Worm (Caenorhabditis elegans) whole organism, L3 larva: Measurements from ENCODE around the gene kcnl-1.

Experiments used
- R02D3.7 ChIP-seq: fragments of 150-350 bp; optimal IDR thresholded peaks from 2 replicates; lab custom pipeline; 2014; ENCODE audit warnings: missing biosample characterization, missing genetic modification characterization
- ZK546.5 ChIP-seq: sonication (generic microtip); optimal IDR thresholded peaks from 2 replicates; lab custom pipeline; 2017; ENCODE audit warnings: missing biosample characterization, missing genetic modification characterization
- aly-2 ChIP-seq: fragments of 150-350 bp; optimal IDR thresholded peaks from 2 replicates; lab custom pipeline; 2014; ENCODE audit warnings: missing biosample characterization, missing genetic modification characterization
- ama-1 ChIP-seq: fragments of 150-350 bp; optimal IDR thresholded peaks from 2 replicates; lab custom pipeline; 2018
- ceh-16 ChIP-seq: sonication (generic microtip); optimal IDR thresholded peaks from 2 replicates; lab custom pipeline; 2017; ENCODE audit warnings: missing biosample characterization, missing genetic modification characterization
- ceh-28 ChIP-seq: fragments of 150-350 bp; optimal IDR thresholded peaks from 2 replicates; lab custom pipeline; 2014; ENCODE audit warnings: missing biosample characterization, missing genetic modification reagents, missing genetic modification characterization
- ceh-82 ChIP-seq: fragments of 150-350 bp; optimal IDR thresholded peaks from 2 replicates; lab custom pipeline; 2014; ENCODE audit warnings: missing biosample characterization, missing genetic modification characterization
- ceh-9 ChIP-seq: sonication (generic microtip); optimal IDR thresholded peaks from 2 replicates; lab custom pipeline; 2018; ENCODE audit warnings: missing biosample characterization, missing genetic modification characterization
- daf-12 ChIP-seq: fragments of 150-350 bp; optimal IDR thresholded peaks from 2 replicates; lab custom pipeline; 2014; ENCODE audit warnings: missing biosample characterization, missing genetic modification reagents, missing genetic modification characterization
- egl-27 ChIP-seq: sonication (generic microtip); optimal IDR thresholded peaks from 4 replicates; lab custom pipeline; 2017; ENCODE audit warnings: missing biosample characterization, missing genetic modification reagents, missing genetic modification characterization
- egl-5 ChIP-seq: fragments of 150-350 bp; optimal IDR thresholded peaks from 2 replicates; lab custom pipeline; 2017; ENCODE audit warnings: missing biosample characterization, missing genetic modification reagents, missing genetic modification characterization, inconsistent platforms
- elt-1 ChIP-seq: fragments of 150-350 bp; optimal IDR thresholded peaks from 2 replicates; lab custom pipeline; 2014; ENCODE audit warnings: missing biosample characterization, missing genetic modification characterization
- elt-2 ChIP-seq: sonication (generic microtip); optimal IDR thresholded peaks from 2 replicates; lab custom pipeline; 2016; ENCODE audit warnings: missing genetic modification reagents, mild to moderate bottlenecking, missing genetic modification characterization, missing compliant biosample characterization
- elt-3 ChIP-seq, 3 experiments: fragments of 150-350 bp in 1 of 3; sonication (generic microtip) in 2 of 3; optimal IDR thresholded peaks; 2 replicates in 2 of 3; 4 replicates in 1 of 3; lab custom pipeline; 2014 to 2017; ENCODE audit warnings: missing biosample characterization in 3 of 3, missing genetic modification characterization in 3 of 3
- eor-1 ChIP-seq, 2 experiments: fragments of 150-350 bp; optimal IDR thresholded peaks; 2 replicates each; lab custom pipeline; 2014 to 2018; ENCODE audit warnings: missing biosample characterization in 2 of 2, missing genetic modification characterization in 2 of 2
- fkh-10 ChIP-seq: sonication (generic microtip); optimal IDR thresholded peaks from 2 replicates; lab custom pipeline; 2017; ENCODE audit warnings: missing biosample characterization, missing genetic modification reagents, missing genetic modification characterization
- fkh-2 ChIP-seq: fragments of 150-350 bp; optimal IDR thresholded peaks from 2 replicates; lab custom pipeline; 2014; ENCODE audit warnings: missing biosample characterization, missing genetic modification reagents, missing genetic modification characterization
- fos-1 ChIP-seq: fragments of 150-350 bp; optimal IDR thresholded peaks from 2 replicates; lab custom pipeline; 2014; ENCODE audit warnings: missing biosample characterization, missing genetic modification characterization
- hmg-11 ChIP-seq: sonication (generic microtip); optimal IDR thresholded peaks from 2 replicates; lab custom pipeline; 2016; ENCODE audit warnings: missing genetic modification characterization, missing compliant biosample characterization
- jun-1 ChIP-seq: fragments of 150-350 bp; optimal IDR thresholded peaks from 2 replicates; lab custom pipeline; 2014; ENCODE audit warnings: missing biosample characterization, missing genetic modification reagents, missing genetic modification characterization
- lin-15B ChIP-seq: fragments of 150-350 bp; optimal IDR thresholded peaks from 2 replicates; lab custom pipeline; 2014; ENCODE audit warnings: missing biosample characterization, missing genetic modification characterization
- lin-39 ChIP-seq: fragments of 150-350 bp; optimal IDR thresholded peaks from 2 replicates; lab custom pipeline; 2018; ENCODE audit warnings: missing biosample characterization, missing genetic modification reagents, missing genetic modification characterization
- lsy-12 ChIP-seq: sonication (generic microtip); optimal IDR thresholded peaks from 2 replicates; lab custom pipeline; 2016; ENCODE audit warnings: mild to moderate bottlenecking, missing genetic modification characterization, missing compliant biosample characterization
- mdl-1 ChIP-seq: fragments of 150-350 bp; optimal IDR thresholded peaks from 2 replicates; lab custom pipeline; 2014; ENCODE audit warnings: missing biosample characterization, missing genetic modification characterization
- mml-1 ChIP-seq: fragments of 150-350 bp; sonication (generic microtip); optimal IDR thresholded peaks from 3 replicates; lab custom pipeline; 2014; ENCODE audit warnings: missing biosample characterization, missing genetic modification characterization
- nfya-1 ChIP-seq: sonication (generic microtip); optimal IDR thresholded peaks from 2 replicates; lab custom pipeline; 2017; ENCODE audit warnings: missing genetic modification characterization, mild to moderate bottlenecking, missing compliant biosample characterization, antibody characterized with exemption, moderate library complexity; ENCODE audit not compliant: insufficient read depth
- nhr-11 ChIP-seq: fragments of 150-350 bp; optimal IDR thresholded peaks from 2 replicates; lab custom pipeline; 2014; ENCODE audit warnings: missing biosample characterization, missing genetic modification characterization
- nhr-12 ChIP-seq: fragments of 150-350 bp; optimal IDR thresholded peaks from 2 replicates; lab custom pipeline; 2014; ENCODE audit warnings: missing biosample characterization, missing genetic modification characterization
- nhr-23 ChIP-seq: fragments of 150-350 bp; optimal IDR thresholded peaks from 2 replicates; lab custom pipeline; 2014; ENCODE audit warnings: missing biosample characterization, missing genetic modification reagents, missing genetic modification characterization
- nhr-237 ChIP-seq: fragments of 150-350 bp; optimal IDR thresholded peaks from 2 replicates; lab custom pipeline; 2014; ENCODE audit warnings: missing biosample characterization, missing genetic modification characterization
- nhr-25 ChIP-seq: sonication (generic microtip); optimal IDR thresholded peaks from 2 replicates; lab custom pipeline; 2017; ENCODE audit warnings: missing biosample characterization, missing genetic modification characterization
- nhr-28 ChIP-seq: fragments of 150-350 bp; optimal IDR thresholded peaks from 2 replicates; lab custom pipeline; 2014; ENCODE audit warnings: missing biosample characterization, missing genetic modification characterization
- nhr-43 ChIP-seq: sonication (generic microtip); optimal IDR thresholded peaks from 2 replicates; lab custom pipeline; 2016; ENCODE audit warnings: mild to moderate bottlenecking, missing genetic modification characterization, missing compliant biosample characterization; ENCODE audit not compliant: poor library complexity, severe bottlenecking
- nhr-67 ChIP-seq: fragments of 150-350 bp; optimal IDR thresholded peaks from 2 replicates; lab custom pipeline; 2014; ENCODE audit warnings: missing biosample characterization, missing genetic modification characterization
- nhr-76 ChIP-seq: fragments of 150-350 bp; sonication (generic microtip); optimal IDR thresholded peaks from 5 replicates; lab custom pipeline; 2014; ENCODE audit warnings: missing biosample characterization, missing genetic modification characterization
- nhr-77 ChIP-seq: fragments of 150-350 bp; optimal IDR thresholded peaks from 2 replicates; lab custom pipeline; 2014; ENCODE audit warnings: missing biosample characterization, missing genetic modification characterization
- pha-4 ChIP-seq: fragments of 150-350 bp; optimal IDR thresholded peaks from 2 replicates; lab custom pipeline; 2014; ENCODE audit warnings: missing biosample characterization, missing genetic modification reagents, missing genetic modification characterization
- pqm-1 ChIP-seq: fragments of 150-350 bp; optimal IDR thresholded peaks from 2 replicates; lab custom pipeline; 2017; ENCODE audit warnings: missing biosample characterization, missing genetic modification characterization, inconsistent platforms
- sea-2 ChIP-seq: fragments of 150-350 bp; sonication (generic microtip); optimal IDR thresholded peaks from 4 replicates; lab custom pipeline; 2014; ENCODE audit warnings: missing biosample characterization, missing genetic modification reagents, missing genetic modification characterization
- skn-1 ChIP-seq: fragments of 150-350 bp; optimal IDR thresholded peaks from 2 replicates; lab custom pipeline; 2014; ENCODE audit warnings: missing biosample characterization, missing genetic modification characterization
- snpc-4 ChIP-seq: fragments of 150-350 bp; optimal IDR thresholded peaks from 2 replicates; lab custom pipeline; 2014; ENCODE audit warnings: missing biosample characterization, missing genetic modification characterization
- tbx-2 ChIP-seq: sonication (generic microtip); optimal IDR thresholded peaks from 2 replicates; lab custom pipeline; 2016; ENCODE audit warnings: mild to moderate bottlenecking, missing genetic modification characterization, missing compliant biosample characterization
- unc-39 ChIP-seq: sonication (generic microtip); optimal IDR thresholded peaks from 4 replicates; lab custom pipeline; 2017; ENCODE audit warnings: missing biosample characterization, missing genetic modification characterization
- unc-62 ChIP-seq: fragments of 150-350 bp; sonication (generic microtip); optimal IDR thresholded peaks from 4 replicates; lab custom pipeline; 2014; ENCODE audit warnings: missing biosample characterization, missing genetic modification reagents, missing genetic modification characterization
- zag-1 ChIP-seq: fragments of 150-350 bp; optimal IDR thresholded peaks from 2 replicates; lab custom pipeline; 2014; ENCODE audit warnings: missing biosample characterization, missing genetic modification characterization
- ztf-11 ChIP-seq: fragments of 150-350 bp; optimal IDR thresholded peaks from 2 replicates; lab custom pipeline; 2014; ENCODE audit warnings: missing biosample characterization, missing genetic modification characterization
- ztf-4 ChIP-seq: fragments of 150-350 bp; optimal IDR thresholded peaks from 2 replicates; lab custom pipeline; 2014; ENCODE audit warnings: missing biosample characterization, missing genetic modification characterization

Gene kcnl-1

DNA sequence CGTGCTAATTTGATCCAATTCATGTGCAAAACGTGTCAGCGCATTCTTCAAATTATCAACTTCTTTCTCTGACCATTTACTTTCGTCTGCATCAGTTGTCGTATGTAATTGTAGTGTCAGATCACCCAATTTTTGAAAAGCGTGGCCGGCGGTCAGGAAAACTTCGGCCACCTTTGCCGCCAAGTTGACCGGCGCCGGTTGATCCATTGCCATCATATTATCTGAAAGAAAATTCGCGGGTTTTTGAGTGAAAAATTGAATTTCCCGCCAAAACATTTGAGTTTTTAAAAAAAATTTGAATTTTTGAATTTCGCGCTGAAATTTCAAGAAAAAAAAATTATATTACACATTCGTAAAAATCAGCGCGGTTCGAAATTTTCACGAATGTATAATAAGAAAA lies 72.7 kb downstream of the kcnl-1 start:
- TF ChIP-seq nhr-23 (no peak), nhr-12 (tag; lab: Kevin White, UChicago) (no peak), ceh-28 (tag; lab: Kevin White, UChicago) (no peak), tbx-2 (tag; lab: Kevin White, UChicago) (no peak), nhr-11 (tag; lab: Kevin White, UChicago) (no peak), fos-1 (tag; lab: Kevin White, UChicago) (no peak), nfya-1 (tag; lab: Kevin White, UChicago) (no peak)

DNA sequence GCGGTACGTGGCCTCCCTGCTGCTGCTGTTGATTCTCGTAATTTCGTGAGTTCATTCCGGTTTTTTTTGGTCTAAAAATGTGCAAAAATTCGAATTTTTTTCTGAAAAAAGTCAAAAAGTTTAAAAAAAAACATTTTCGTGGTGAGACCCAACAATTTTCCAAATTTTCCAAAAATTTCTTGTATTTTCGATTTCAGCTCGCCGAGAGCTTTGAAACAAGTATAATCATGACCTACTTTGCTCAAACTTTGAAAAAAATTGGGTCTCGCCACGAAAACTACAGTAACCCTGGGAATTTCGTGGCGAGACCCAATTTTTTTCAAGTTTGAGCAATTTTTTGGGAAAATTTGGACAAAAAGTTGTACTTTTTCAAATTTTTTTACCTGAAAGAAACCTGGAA lies 75.6 kb downstream of the kcnl-1 start, which contains the start of gene Y43F8C.6:
TSS of gene Y43F8C.6 (minus strand) at position 101 of the 400 bp plus-strand sequence.
- TF ChIP-seq egl-27 (no peak), nfya-1 (tag; lab: Kevin White, UChicago) (no peak), zag-1 (tag; lab: Kevin White, UChicago) (no peak), nhr-11 (tag; lab: Kevin White, UChicago) (no peak), ztf-4 (tag; lab: Kevin White, UChicago) (no peak), nhr-76 (no peak), mml-1 (tag; lab: Kevin White, UChicago) (no peak), elt-1 (no peak), nhr-25 (no peak), jun-1 (tag; lab: Kevin White, UChicago) (no peak)

DNA sequence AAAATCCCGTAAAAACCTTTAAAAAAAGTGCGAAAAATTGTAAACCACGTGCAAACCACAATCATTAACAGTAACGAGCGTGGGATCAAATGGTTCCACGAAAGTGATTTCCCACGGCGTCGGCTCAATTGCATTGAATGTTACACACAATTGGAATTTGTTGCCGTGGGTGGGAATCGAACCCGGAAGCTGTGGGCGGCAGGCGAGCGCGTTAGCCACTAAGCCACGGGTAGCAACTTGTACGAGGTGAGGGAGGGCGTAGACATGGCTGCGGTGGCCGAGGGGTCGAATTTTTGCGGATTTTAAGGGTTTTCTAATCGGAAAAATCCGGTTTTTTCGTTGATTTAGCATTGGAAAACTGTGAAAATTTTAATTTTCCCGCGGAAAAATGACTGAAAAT lies 77.8 kb downstream of the kcnl-1 start:
- peak in 1 of 3 experiments; percentile 43 for TF ChIP-seq elt-3 (tag; optimal IDR thresholded peaks at IDR 0.05; lab: Kevin White, UChicago)
- peak; percentile 82 for TF ChIP-seq tbx-2 (tag; lab: Kevin White, UChicago)
- peak; percentile 94 for TF ChIP-seq lin-39 (tag; lab: Kevin White, UChicago)
- peak; percentile 64 for TF ChIP-seq ceh-82
- TF ChIP-seq elt-1: no peak
- TF ChIP-seq eor-1 (tag; optimal IDR thresholded peaks at IDR 0.05; lab: Kevin White, UChicago): no peak
- no peak for TF ChIP-seq zag-1 (tag; lab: Kevin White, UChicago)
- no peak for TF ChIP-seq sea-2
- TF ChIP-seq nhr-77: peak; percentile 45
- TF ChIP-seq nhr-11 (tag; lab: Kevin White, UChicago): peak; percentile 46
- TF ChIP-seq ZK546.5 (tag; lab: Kevin White, UChicago): no peak
- TF ChIP-seq lsy-12 (tag; lab: Kevin White, UChicago): peak; percentile 87
- TF ChIP-seq ztf-4 (tag; lab: Kevin White, UChicago): peak; percentile 41
- TF ChIP-seq unc-62: no peak
- TF ChIP-seq elt-2: peak; percentile 64
- TF ChIP-seq nfya-1 (tag; lab: Kevin White, UChicago): peak; percentile 81
- no peak for TF ChIP-seq aly-2
- no peak for TF ChIP-seq nhr-67 (tag; lab: Kevin White, UChicago)
- no peak for TF ChIP-seq ceh-16
- peak; percentile 59 for TF ChIP-seq ceh-28 (tag; lab: Kevin White, UChicago)
- TF ChIP-seq mml-1 (tag; lab: Kevin White, UChicago): no peak
- TF ChIP-seq fkh-10: no peak
- TF ChIP-seq ceh-9 (tag; lab: Kevin White, UChicago): no peak
- TF ChIP-seq lin-15B (tag; lab: Kevin White, UChicago): peak; percentile 55
- no peak for TF ChIP-seq mdl-1
- no peak for TF ChIP-seq nhr-237
- no peak for TF ChIP-seq nhr-12 (tag; lab: Kevin White, UChicago)
- peak; percentile 53 for TF ChIP-seq skn-1
- TF ChIP-seq fkh-2 (tag; lab: Kevin White, UChicago): no peak
- TF ChIP-seq pqm-1 (tag; lab: Kevin White, UChicago): no peak
- peak; percentile 79 for TF ChIP-seq jun-1 (tag; lab: Kevin White, UChicago)
- TF ChIP-seq nhr-43 (tag; lab: Kevin White, UChicago): peak; percentile 90
- TF ChIP-seq nhr-28 (tag; lab: Kevin White, UChicago): no peak
- TF ChIP-seq egl-5 (tag; lab: Kevin White, UChicago): peak; percentile 67
- no peak for TF ChIP-seq fos-1 (tag; lab: Kevin White, UChicago)
- peak; percentile 71 for TF ChIP-seq nhr-25
- TF ChIP-seq nhr-23: peak; percentile 67
- TF ChIP-seq egl-27: peak; percentile 84
- peak; percentile 12 for TF ChIP-seq daf-12 (tag; lab: Kevin White, UChicago)
- TF ChIP-seq R02D3.7 (tag; lab: Kevin White, UChicago): peak; percentile 30
- TF ChIP-seq snpc-4 (tag; lab: Kevin White, UChicago): peak; percentile 50
- no peak for TF ChIP-seq unc-39 (tag; lab: Kevin White, UChicago)
- TF ChIP-seq nhr-76: no peak
- no peak for TF ChIP-seq ztf-11 (tag; lab: Kevin White, UChicago)
- peak; percentile 69 for TF ChIP-seq ama-1 (lab: Kevin White, UChicago)
- peak; percentile 57 for TF ChIP-seq pha-4 (tag; lab: Kevin White, UChicago)
- TF ChIP-seq hmg-11: peak; percentile 90
